Fruit fly (Drosophila melanogaster) whole organism, embryonic: ENCODE results near the gene mei-P22.
A peak's percentile ranks its signal among the peaks of the same experiment; 100 is the strongest.

Experiments
- BEAF-32 ChIP-seq: fragments of 200-800 bp; sonication (Bioruptor generic); optimal IDR thresholded peaks from 3 replicates; lab custom pipeline; 2017; ENCODE audit warnings: missing biosample characterization, missing genetic modification characterization, mild to moderate bottlenecking, moderate library complexity, missing genetic modification reagents
- CG11504 ChIP-seq: fragments of 200-800 bp; sonication (Bioruptor generic); optimal IDR thresholded peaks from 3 replicates; lab custom pipeline; 2019; ENCODE audit warnings: missing biosample characterization, mild to moderate bottlenecking, missing genetic modification characterization, moderate library complexity
- CG13287 ChIP-seq: fragments of 200-800 bp; sonication (Bioruptor generic); IDR thresholded peaks from 2 replicates; pipeline ENCODE4 v1.3.6; 2022; ENCODE audit warnings: missing biosample characterization, missing genetic modification characterization; ENCODE audit not compliant: partially characterized antibody
- CG13424 ChIP-seq: fragments of 200-800 bp; sonication (Bioruptor generic); optimal IDR thresholded peaks from 2 replicates; lab custom pipeline; 2019; ENCODE audit warnings: missing biosample characterization, mild to moderate bottlenecking, missing genetic modification characterization, moderate library complexity
- CG13624 ChIP-seq: fragments of 200-800 bp; sonication (Bioruptor generic); optimal IDR thresholded peaks from 2 replicates; lab custom pipeline; 2016; ENCODE audit warnings: missing biosample characterization, missing genetic modification characterization
- CG14710 ChIP-seq: fragments of 200-800 bp; sonication (Bioruptor generic); optimal IDR thresholded peaks from 3 replicates; lab custom pipeline; 2019; ENCODE audit warnings: missing biosample characterization, mild to moderate bottlenecking, missing genetic modification characterization, moderate library complexity
- CG14860 ChIP-seq: fragments of 200-800 bp; sonication (Bioruptor generic); IDR thresholded peaks from 3 replicates; pipeline ENCODE4 v1.3.6; 2022; ENCODE audit warnings: missing biosample characterization, missing genetic modification characterization; ENCODE audit not compliant: partially characterized antibody
- CG1603 ChIP-seq: fragments of 200-800 bp; sonication (Bioruptor generic); optimal IDR thresholded peaks from 2 replicates; lab custom pipeline; 2019; ENCODE audit warnings: missing biosample characterization, mild to moderate bottlenecking, missing genetic modification characterization, moderate library complexity
- CG17186 ChIP-seq: fragments of 200-800 bp; sonication (Bioruptor generic); optimal IDR thresholded peaks from 3 replicates; lab custom pipeline; 2017; ENCODE audit warnings: missing biosample characterization, missing genetic modification reagents, missing genetic modification characterization
- CG17385 ChIP-seq: fragments of 200-800 bp; sonication (Bioruptor generic); optimal IDR thresholded peaks from 3 replicates; lab custom pipeline; 2018; ENCODE audit warnings: missing biosample characterization, mild to moderate bottlenecking, missing genetic modification characterization
- CG17829 ChIP-seq: fragments of 200-800 bp; optimal IDR thresholded peaks from 2 replicates; lab custom pipeline; 2019; ENCODE audit warnings: missing biosample characterization, mild to moderate bottlenecking, missing genetic modification characterization, moderate library complexity
- CG18262 ChIP-seq: fragments of 200-800 bp; optimal IDR thresholded peaks from 3 replicates; lab custom pipeline; 2019; ENCODE audit warnings: missing biosample characterization, mild to moderate bottlenecking, missing genetic modification characterization, moderate library complexity
- CG2712 ChIP-seq: fragments of 200-800 bp; optimal IDR thresholded peaks from 3 replicates; lab custom pipeline; 2019; ENCODE audit warnings: missing biosample characterization, mild to moderate bottlenecking, missing genetic modification characterization, moderate library complexity
- CG3847 ChIP-seq: fragments of 200-800 bp; sonication (Bioruptor generic); IDR thresholded peaks from 2 replicates; pipeline ENCODE4 v1.3.6; 2022; ENCODE audit warnings: missing biosample characterization, missing genetic modification characterization
- CG42726 ChIP-seq: fragments of 200-800 bp; sonication (Bioruptor generic); IDR thresholded peaks from 2 replicates; pipeline ENCODE4 v1.3.6; 2022; ENCODE audit warnings: missing biosample characterization, missing genetic modification characterization; ENCODE audit not compliant: partially characterized antibody
- CG4404 ChIP-seq: fragments of 200-800 bp; sonication (Bioruptor generic); IDR thresholded peaks from 2 replicates; pipeline ENCODE4 v1.3.6; 2022; ENCODE audit warnings: missing biosample characterization, missing genetic modification characterization
- CG4424 ChIP-seq: fragments of 200-800 bp; sonication (Bioruptor generic); optimal IDR thresholded peaks from 3 replicates; lab custom pipeline; 2016; ENCODE audit warnings: missing biosample characterization, missing genetic modification characterization
- CG4617 ChIP-seq: fragments of 200-800 bp; sonication (Bioruptor generic); optimal IDR thresholded peaks from 3 replicates; lab custom pipeline; 2016; ENCODE audit warnings: missing biosample characterization, missing genetic modification characterization, borderline replicate concordance
- CG6791 ChIP-seq: fragments of 200-800 bp; sonication (Bioruptor generic); IDR thresholded peaks from 3 replicates; pipeline ENCODE4 v1.3.6; 2022; ENCODE audit warnings: missing biosample characterization, missing genetic modification characterization; ENCODE audit not compliant: partially characterized antibody
- CG7839 ChIP-seq: fragments of 200-800 bp; sonication (Bioruptor generic); optimal IDR thresholded peaks from 3 replicates; lab custom pipeline; 2018; ENCODE audit warnings: missing biosample characterization, mild to moderate bottlenecking, missing genetic modification characterization, moderate library complexity
- CG8924 ChIP-seq: fragments of 200-800 bp; optimal IDR thresholded peaks from 3 replicates; lab custom pipeline; 2019; ENCODE audit warnings: missing biosample characterization, mild to moderate bottlenecking, missing genetic modification characterization, moderate library complexity
- CG9817 ChIP-seq: fragments of 200-800 bp; sonication (Bioruptor generic); optimal IDR thresholded peaks from 2 replicates; lab custom pipeline; 2018; ENCODE audit warnings: missing biosample characterization, mild to moderate bottlenecking, missing genetic modification characterization, moderate library complexity
- Chrac-16 ChIP-seq: fragments of 200-800 bp; sonication (Bioruptor generic); optimal IDR thresholded peaks from 3 replicates; lab custom pipeline; 2016; ENCODE audit warnings: missing biosample characterization, missing genetic modification characterization
- CoRest ChIP-seq: fragments of 200-800 bp; sonication (Bioruptor generic); optimal IDR thresholded peaks from 3 replicates; lab custom pipeline; 2018; ENCODE audit warnings: missing biosample characterization, mild to moderate bottlenecking, missing genetic modification characterization, moderate library complexity
- Ets65A ChIP-seq: fragments of 200-800 bp; sonication (Bioruptor generic); peaks from one replicate; lab custom pipeline; 2016; ENCODE audit warnings: missing biosample characterization, missing genetic modification characterization
- H2.0 ChIP-seq: fragments of 200-800 bp; sonication (Bioruptor generic); IDR thresholded peaks from 2 replicates; pipeline ENCODE4 v1.3.6; 2022; ENCODE audit warnings: missing biosample characterization, missing genetic modification characterization
- Hr51 ChIP-seq, 2 experiments: fragments of 200-800 bp; sonication (Bioruptor generic); optimal IDR thresholded peaks; 2 replicates in 1 of 2; 3 replicates in 1 of 2; lab custom pipeline; 2016 to 2018; ENCODE audit warnings: missing biosample characterization in 2 of 2, missing genetic modification characterization in 2 of 2, mild to moderate bottlenecking in 1 of 2, moderate library complexity in 1 of 2
- Lhr ChIP-seq: fragments of 200-800 bp; sonication (Bioruptor generic); optimal IDR thresholded peaks from 3 replicates; lab custom pipeline; 2017; ENCODE audit warnings: mild to moderate bottlenecking, missing biosample characterization, missing genetic modification reagents, missing genetic modification characterization
- Med ChIP-seq: fragments of 200-800 bp; sonication (Bioruptor generic); peaks from one replicate; lab custom pipeline; 2016; ENCODE audit warnings: missing biosample characterization, missing genetic modification characterization, mild to moderate bottlenecking, inconsistent platforms, moderate library complexity
- NC2α ChIP-seq: fragments of 200-800 bp; sonication (Bioruptor generic); optimal IDR thresholded peaks from 2 replicates; lab custom pipeline; 2016; ENCODE audit warnings: missing biosample characterization, missing genetic modification characterization
- Nf-YC ChIP-seq: fragments of 200-800 bp; optimal IDR thresholded peaks from 3 replicates; lab custom pipeline; 2019; ENCODE audit warnings: missing biosample characterization, mild to moderate bottlenecking, missing genetic modification characterization, moderate library complexity
- NfI ChIP-seq: fragments of 200-800 bp; sonication (Bioruptor generic); optimal IDR thresholded peaks from 3 replicates; lab custom pipeline; 2018; ENCODE audit warnings: missing biosample characterization, mild to moderate bottlenecking, missing genetic modification characterization, moderate library complexity
- Pdp1 ChIP-seq, 2 experiments: fragments of 200-800 bp; sonication (Bioruptor generic); optimal IDR thresholded peaks; 3 replicates each; lab custom pipeline; 2016; ENCODE audit warnings: missing biosample characterization in 2 of 2, missing genetic modification characterization in 2 of 2, mild to moderate bottlenecking in 1 of 2, moderate library complexity in 1 of 2
- Sox102F ChIP-seq: fragments of 200-800 bp; sonication (Bioruptor generic); optimal IDR thresholded peaks from 2 replicates; lab custom pipeline; 2018; ENCODE audit warnings: missing biosample characterization, mild to moderate bottlenecking, missing genetic modification characterization, moderate library complexity
- Usf ChIP-seq: fragments of 200-800 bp; sonication (Bioruptor generic); optimal IDR thresholded peaks from 2 replicates; lab custom pipeline; 2017; ENCODE audit warnings: missing genotype, missing biosample characterization, missing genetic modification characterization
- Xbp1 ChIP-seq: fragments of 200-800 bp; sonication (Bioruptor generic); optimal IDR thresholded peaks from 3 replicates; lab custom pipeline; 2016; ENCODE audit warnings: missing biosample characterization, mild to moderate bottlenecking, missing genetic modification characterization
- ab ChIP-seq: fragments of 200-800 bp; sonication (Bioruptor generic); optimal IDR thresholded peaks from 2 replicates; lab custom pipeline; 2016; ENCODE audit warnings: missing biosample characterization, missing genetic modification characterization
- bab2 ChIP-seq: fragments of 200-800 bp; sonication (Bioruptor generic); optimal IDR thresholded peaks from 2 replicates; lab custom pipeline; 2016; ENCODE audit warnings: missing biosample characterization, missing genetic modification characterization
- chn ChIP-seq: fragments of 200-800 bp; sonication (Bioruptor generic); optimal IDR thresholded peaks from 2 replicates; lab custom pipeline; 2016; ENCODE audit warnings: missing biosample characterization, missing genetic modification characterization
- inv ChIP-seq: fragments of 200-800 bp; sonication (Bioruptor generic); IDR thresholded peaks from 2 replicates; pipeline ENCODE4 v1.3.6; 2022; ENCODE audit warnings: missing biosample characterization, missing genetic modification characterization; ENCODE audit not compliant: partially characterized antibody
- lilli ChIP-seq: fragments of 200-800 bp; sonication (Bioruptor generic); optimal IDR thresholded peaks from 3 replicates; lab custom pipeline; 2016; ENCODE audit warnings: missing biosample characterization, missing genetic modification characterization
- oc ChIP-seq: fragments of 200-800 bp; sonication (Bioruptor generic); optimal IDR thresholded peaks from 2 replicates; lab custom pipeline; 2018; ENCODE audit warnings: missing biosample characterization, mild to moderate bottlenecking, missing genetic modification characterization, moderate library complexity
- phol ChIP-seq: fragments of 200-800 bp; sonication (Bioruptor generic); optimal IDR thresholded peaks from 3 replicates; lab custom pipeline; 2018; ENCODE audit warnings: missing biosample characterization, mild to moderate bottlenecking, missing genetic modification characterization, moderate library complexity
- repo ChIP-seq: fragments of 200-800 bp; sonication (Bioruptor generic); optimal IDR thresholded peaks from 2 replicates; lab custom pipeline; 2016; ENCODE audit warnings: missing biosample characterization, missing genetic modification characterization
- row ChIP-seq: fragments of 200-800 bp; sonication (Bioruptor generic); IDR thresholded peaks from 3 replicates; pipeline ENCODE4 v1.3.6; 2022; ENCODE audit warnings: missing biosample characterization, missing genetic modification characterization
- sens ChIP-seq: fragments of 200-800 bp; sonication (Bioruptor generic); peaks from one replicate; lab custom pipeline; 2016; ENCODE audit warnings: missing biosample characterization, missing genetic modification characterization
- slbo ChIP-seq: fragments of 200-800 bp; sonication (Bioruptor generic); IDR thresholded peaks from 2 replicates; pipeline ENCODE4 v1.3.6; 2022; ENCODE audit warnings: missing biosample characterization, missing genetic modification characterization
- vfl ChIP-seq: fragments of 200-800 bp; sonication (Bioruptor generic); optimal IDR thresholded peaks from 2 replicates; lab custom pipeline; 2016; ENCODE audit warnings: missing biosample characterization, missing genetic modification characterization

The mei-P22 gene

DNA sequence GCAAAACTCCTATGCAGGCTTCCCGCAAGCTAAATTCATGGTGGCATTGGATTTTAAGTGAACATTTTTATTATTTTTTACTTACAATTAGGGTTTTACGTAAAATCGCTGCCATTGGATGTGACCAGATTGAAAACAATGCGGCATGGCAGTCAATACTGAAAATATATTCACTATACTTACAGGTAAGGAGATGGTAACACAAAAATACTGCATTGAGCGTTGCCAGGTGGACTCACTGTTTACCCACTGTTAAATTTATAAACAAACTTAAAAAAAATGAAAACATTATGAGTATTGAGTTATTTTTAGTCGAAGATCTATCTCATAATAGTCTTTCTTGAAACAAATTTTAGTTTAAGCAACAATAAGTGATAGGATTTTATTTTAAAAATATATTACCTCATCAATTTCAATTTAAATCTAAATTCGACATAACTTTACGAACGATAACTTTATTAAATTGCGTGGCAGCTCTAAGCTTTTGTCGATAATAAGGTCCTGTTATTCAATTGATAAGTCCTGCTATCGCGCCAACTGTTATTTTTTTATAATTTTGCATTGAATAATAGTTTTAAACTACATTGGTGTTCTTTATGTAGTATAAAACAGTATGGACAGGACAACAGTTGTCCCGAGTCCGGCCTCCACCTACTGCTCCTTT is at the start of gene mei-P22, which contains the start of gene mRpL50:
TSS of gene mei-P22 (plus strand) at position 614 of the 664 bp plus-strand sequence.
TSS of gene mRpL50 (minus strand) at position 159 of the 664 bp plus-strand sequence.
- peak; percentile 54 for TF ChIP-seq Lhr
- peak; percentile 4 for TF ChIP-seq CG18262
- TF ChIP-seq CG4617 (GFP tag; lab: Kevin White, UChicago): peak; percentile 74
- peak; percentile 85 for TF ChIP-seq Med
- TF ChIP-seq Sox102F: peak; percentile 31
- TF ChIP-seq NC2α (GFP tag; lab: Kevin White, UChicago): no peak
- TF ChIP-seq bab2 (GFP tag; lab: Kevin White, UChicago): peak; percentile 25
- TF ChIP-seq chn: peak; percentile 2
- TF ChIP-seq CG8924 (tag; lab: Kevin White, UChicago): peak; percentile 20
- TF ChIP-seq CG13287 (GFP tag; lab: Robert Waterston, UW): peak; percentile 21; the same call in 1 of the 2 replicates
- peak; percentile 14 for TF ChIP-seq CG2712 (tag; lab: Kevin White, UChicago)
- TF ChIP-seq CG1603 (tag; lab: Kevin White, UChicago): peak; percentile 64
- TF ChIP-seq Ets65A (GFP tag; lab: Kevin White, UChicago): peak; percentile 92
- peak; percentile 39 for TF ChIP-seq BEAF-32
- TF ChIP-seq H2.0: 0 out of 2 replicates have a peak, but pooled peaks have one; percentile 13
- peak; percentile 39 for TF ChIP-seq Xbp1
- TF ChIP-seq CG3847 (GFP tag; lab: Robert Waterston, UW): peak; percentile 51
- TF ChIP-seq CG7839 (tag; lab: Kevin White, UChicago): peak; percentile 28
- peak; percentile 68 for TF ChIP-seq row (GFP tag; lab: Robert Waterston, UW)
- peak in 1 of 2 experiments; percentile 19 for TF ChIP-seq Hr51 (GFP tag; optimal IDR thresholded peaks at IDR 0.05; lab: Kevin White, UChicago)
- TF ChIP-seq Pdp1 (GFP tag; optimal IDR thresholded peaks at IDR 0.05; lab: Kevin White, UChicago): peak in 1 of 2 experiments; percentile 89
- peak; percentile 45 for TF ChIP-seq phol
- peak; percentile 45; the same call in 1 of the 2 replicates for TF ChIP-seq CG42726
- no peak for TF ChIP-seq repo (GFP tag; lab: Kevin White, UChicago)
- TF ChIP-seq CG14710 (tag; lab: Kevin White, UChicago): peak; percentile 49
- TF ChIP-seq inv (GFP tag; lab: Robert Waterston, UW): no peak
- no peak for TF ChIP-seq oc (tag; lab: Kevin White, UChicago)
- TF ChIP-seq CG13424 (tag; lab: Kevin White, UChicago): peak; percentile 44
- TF ChIP-seq CG17829: peak; percentile 42
- peak; percentile 23 for TF ChIP-seq CG11504 (tag; lab: Kevin White, UChicago)
- TF ChIP-seq CG13624 (GFP tag; lab: Kevin White, UChicago): peak; percentile 4
- TF ChIP-seq CG14860 (GFP tag; lab: Robert Waterston, UW): no peak
- no peak for TF ChIP-seq Usf (GFP tag; lab: Kevin White, UChicago)
- peak; percentile 27 for TF ChIP-seq CG9817 (tag; lab: Kevin White, UChicago)
- peak; percentile 2 for TF ChIP-seq vfl (GFP tag; lab: Kevin White, UChicago)
- 0 out of 3 replicates have a peak, but pooled peaks have one; percentile 38 for TF ChIP-seq CG6791
- TF ChIP-seq lilli (GFP tag; lab: Kevin White, UChicago): peak; percentile 9
- TF ChIP-seq ab (GFP tag; lab: Kevin White, UChicago): no peak
- TF ChIP-seq CG4424 (GFP tag; lab: Kevin White, UChicago): peak; percentile 25
- peak; percentile 84 for TF ChIP-seq sens
- TF ChIP-seq NfI (GFP tag; lab: Kevin White, UChicago): peak; percentile 28
- TF ChIP-seq CG17385 (GFP tag; lab: Kevin White, UChicago): no peak
- peak; percentile 20 for TF ChIP-seq CoRest
- peak; percentile 24 for TF ChIP-seq Chrac-16
- peak; percentile 36 for TF ChIP-seq Nf-YC (tag; lab: Kevin White, UChicago)
- TF ChIP-seq CG17186 (GFP tag; lab: Kevin White, UChicago): peak; percentile 97
- TF ChIP-seq CG4404 (GFP tag; lab: Robert Waterston, UW): no peak
- TF ChIP-seq slbo (GFP tag; lab: Robert Waterston, UW): no peak; the same call in 1 of the 2 replicates
